Worm (Caenorhabditis elegans): ENCODE measurements around the gene Y55F3BR.2.
"Not testable (repeated sequence)": the region's sequence is repeated elsewhere in the genome, so short reads cannot be mapped to it uniquely, and the experiment has no call there.

Gene Y55F3BR.2

DNA sequence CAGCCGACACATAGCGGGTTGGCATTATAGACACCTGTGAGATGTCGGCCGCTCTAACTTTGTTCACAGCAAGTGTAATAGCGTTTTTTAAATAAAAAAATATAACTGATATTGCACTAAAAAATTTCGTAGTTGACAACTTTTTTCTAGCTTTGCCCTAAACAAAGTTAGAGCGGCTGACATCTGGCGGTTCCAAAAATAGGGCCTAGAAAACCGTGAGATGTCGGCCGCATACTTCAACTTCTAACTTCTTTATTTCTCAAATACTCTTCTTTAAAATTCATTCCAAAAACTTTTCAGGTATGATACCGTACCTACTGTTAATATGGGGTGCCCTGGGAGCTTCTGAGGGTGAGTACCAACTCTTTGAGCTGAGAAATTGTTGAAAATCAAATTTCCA lies at the start of gene Y55F3BR.2:
Y55F3BR.2 (plus strand) TSS at position 301 of the 400 bp plus-strand sequence.
- TF ChIP-seq ztf-7 (tag; optimal IDR thresholded peaks at IDR 0.05) (no peak), nhr-28 (tag; optimal IDR thresholded peaks at IDR 0.05) (no peak), madf-5 (GFP tag; IDR thresholded peaks at IDR 0.05) (no peak), F49E8.2 (tag; optimal IDR thresholded peaks at IDR 0.05; ENCODE audit: borderline replicate concordance) (no peak), set-16 (GFP tag; IDR thresholded peaks at IDR 0.05) (no peak), F37D6.2 (tag; optimal IDR thresholded peaks at IDR 0.05) (no peak), unc-62 (GFP tag; optimal IDR thresholded peaks at IDR 0.05 in 1 of 2) (no peak), unc-62 (tag; optimal IDR thresholded peaks at IDR 0.05) (no peak), ctbp-1 (GFP tag; IDR thresholded peaks at IDR 0.05) (no peak)

DNA sequence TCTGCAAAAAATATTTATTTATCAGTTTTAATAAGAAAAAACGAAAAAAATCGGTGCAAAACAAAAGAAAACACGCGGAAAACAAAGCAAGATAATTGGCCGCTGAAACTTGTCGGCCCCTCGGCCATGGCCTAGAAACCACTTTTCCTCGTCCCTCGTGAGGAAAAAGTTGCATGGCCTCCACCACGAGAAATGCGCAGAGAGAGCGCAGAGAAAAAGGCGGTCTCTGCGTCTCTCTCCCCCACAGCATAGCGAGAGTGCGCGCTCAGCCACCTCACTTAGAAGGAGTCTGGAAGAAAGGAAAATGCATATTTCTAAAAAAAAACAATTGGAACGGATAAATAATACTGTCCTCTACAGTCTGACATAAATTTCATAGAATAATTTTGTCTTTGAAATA lies 45.4 kb upstream of the Y55F3BR.2 start:
- TF ChIP-seq pha-4 (GFP tag; IDR thresholded peaks at IDR 0.05) = peak; percentile 37; the same call in 1 of the 2 replicates
- not testable (repeated sequence) for TF ChIP-seq pha-4 (tag; optimal IDR thresholded peaks at IDR 0.05)
- TF ChIP-seq egl-43 (GFP tag; IDR thresholded peaks at IDR 0.05) = peak; percentile 63
- TF ChIP-seq mes-2 (tag; optimal IDR thresholded peaks at IDR 0.05; ENCODE audit: poor library complexity, severe bottlenecking) = peak; percentile 84
- TF ChIP-seq unc-130 (GFP tag; optimal IDR thresholded peaks at IDR 0.05) = peak; percentile 0
- peak; percentile 88 for TF ChIP-seq lin-38 (GFP tag; IDR thresholded peaks at IDR 0.05)
- 0 out of 2 replicates have a peak, but pooled peaks have one; percentile 42 for TF ChIP-seq mdt-29 (GFP tag; IDR thresholded peaks at IDR 0.05)
- peak; percentile 42; the same call in 1 of the 2 replicates for TF ChIP-seq vab-7 (GFP tag; IDR thresholded peaks at IDR 0.05)
- TF ChIP-seq hmg-1.1 (GFP tag; IDR thresholded peaks at IDR 0.05) = peak; percentile 85
- TF ChIP-seq T26A8.4 (GFP tag; IDR thresholded peaks at IDR 0.05) = peak; percentile 64; the same call in 1 of the 2 replicates
- peak; percentile 3 for TF ChIP-seq rbr-2 (tag; optimal IDR thresholded peaks at IDR 0.05)
- TF ChIP-seq dmd-6 (GFP tag; IDR thresholded peaks at IDR 0.05) = peak; percentile 61
- TF ChIP-seq arid-1 (GFP tag; conservative IDR thresholded peaks at IDR 0.05) = peak; percentile 58; the same call in 1 of the 2 replicates
- peak; percentile 76 for TF ChIP-seq set-16 (GFP tag; IDR thresholded peaks at IDR 0.05)
- 0 out of 2 replicates have a peak, but pooled peaks have one; percentile 15 for TF ChIP-seq ceh-20 (GFP tag; IDR thresholded peaks at IDR 0.05)
- peak; percentile 32; the same call in 1 of the 2 replicates for TF ChIP-seq Y48G9A.11 (GFP tag; IDR thresholded peaks at IDR 0.05)
- peak; percentile 8 for TF ChIP-seq hlh-11 (tag; optimal IDR thresholded peaks at IDR 0.05)
- 0 out of 2 replicates have a peak, but pooled peaks have one; percentile 40 for TF ChIP-seq madf-9 (GFP tag; conservative IDR thresholded peaks at IDR 0.05)

DNA sequence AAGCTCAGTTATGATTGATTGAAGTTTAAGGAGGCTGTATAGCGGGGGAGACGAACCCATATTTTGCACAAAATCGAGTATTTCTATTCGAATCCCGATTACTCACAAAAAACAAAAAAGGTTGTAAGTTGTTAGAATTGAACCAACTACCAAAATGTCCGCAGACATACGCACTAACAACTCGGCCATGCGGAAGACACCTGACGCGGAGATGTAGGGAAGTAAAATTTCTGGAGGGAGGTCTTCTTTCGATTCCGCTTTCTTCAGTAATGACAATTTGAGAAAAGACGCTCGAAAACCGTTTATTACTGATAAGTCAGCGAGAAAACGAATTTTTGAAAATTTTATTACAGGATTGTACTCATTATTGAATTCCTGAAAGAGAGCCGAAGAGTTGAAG lies 40.9 kb upstream of the Y55F3BR.2 start:
- TF ChIP-seq Y48G9A.11 (GFP tag; IDR thresholded peaks at IDR 0.05) (no peak), pha-4 (GFP tag; IDR thresholded peaks at IDR 0.05) (no peak), pha-4 (tag; optimal IDR thresholded peaks at IDR 0.05) (no peak), ZK546.5 (tag; optimal IDR thresholded peaks at IDR 0.05) (no peak), lin-39 (tag; optimal IDR thresholded peaks at IDR 0.05) (no peak)

DNA sequence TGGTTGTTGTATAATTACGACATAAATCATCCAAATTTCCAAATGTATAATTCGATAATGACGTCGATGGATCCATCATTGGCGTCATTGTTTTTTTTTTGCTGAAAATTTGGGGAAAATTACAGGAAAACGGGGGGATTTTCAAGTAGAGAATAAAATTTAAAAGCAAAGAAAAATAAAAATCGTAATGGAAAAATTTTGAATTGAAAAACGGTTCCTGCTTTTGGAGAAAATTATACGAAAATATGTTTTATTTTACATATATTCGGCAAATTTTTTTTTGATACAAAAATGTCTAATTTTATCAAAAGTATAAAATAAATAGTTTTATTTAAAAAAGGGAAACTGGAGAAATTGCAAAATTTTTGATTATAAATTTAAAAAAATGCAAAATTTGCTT lies 33.9 kb upstream of the Y55F3BR.2 start, which contains the start of gene zipt-15:
zipt-15 (minus strand) TSS at position 101 of the 400 bp plus-strand sequence.
- TF ChIP-seq hlh-30 (tag; optimal IDR thresholded peaks at IDR 0.05; ENCODE audit: insufficient read depth) = no peak
- TF ChIP-seq Y105C5A.15 (GFP tag; IDR thresholded peaks at IDR 0.05) = no peak
- TF ChIP-seq madf-9 (GFP tag; conservative IDR thresholded peaks at IDR 0.05) = no peak
- TF ChIP-seq dmd-9 (GFP tag; IDR thresholded peaks at IDR 0.05) = no peak
- TF ChIP-seq nhr-77 (tag; optimal IDR thresholded peaks at IDR 0.05) = no peak
- no peak for TF ChIP-seq sdz-12 (GFP tag; optimal IDR thresholded peaks at IDR 0.05)
- no peak for TF ChIP-seq set-16 (GFP tag; IDR thresholded peaks at IDR 0.05)

DNA sequence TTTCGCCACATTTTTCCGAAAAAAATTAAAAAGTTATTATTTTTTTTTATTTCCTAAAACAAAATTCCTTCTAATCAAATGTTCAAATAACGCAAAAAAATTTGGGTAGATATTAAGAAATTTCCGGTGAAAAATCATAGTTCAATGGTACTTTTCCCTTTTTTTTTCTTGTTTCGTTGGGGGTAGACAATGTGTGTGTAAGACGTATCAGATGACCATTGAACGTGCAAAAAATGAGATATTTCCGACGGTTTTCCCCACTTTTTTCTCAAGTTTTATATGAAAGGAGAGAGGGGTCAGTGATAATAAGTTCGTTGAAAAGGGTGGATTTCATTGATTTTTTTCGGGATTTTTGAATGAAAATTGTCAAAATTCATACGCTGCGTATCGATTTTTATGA lies 32.6 kb upstream of the Y55F3BR.2 start:
- TF ChIP-seq nhr-48 (tag; optimal IDR thresholded peaks at IDR 0.05) (no peak), lir-3 (tag; optimal IDR thresholded peaks at IDR 0.05) (no peak), skn-1 (tag; optimal IDR thresholded peaks at IDR 0.05) (no peak), hlh-30 (tag; optimal IDR thresholded peaks at IDR 0.05; ENCODE audit: insufficient read depth) (peak; percentile 41), spr-3 (GFP tag; optimal IDR thresholded peaks at IDR 0.05) (no peak), pqm-1 (tag; optimal IDR thresholded peaks at IDR 0.05) (no peak), ztf-11 (tag; optimal IDR thresholded peaks at IDR 0.05) (no peak), aha-1 (tag) (peak; percentile 67), nhr-11 (tag; optimal IDR thresholded peaks at IDR 0.05) (no peak), hmg-1.1 (GFP tag; IDR thresholded peaks at IDR 0.05) (no peak), tag-97 (GFP tag; IDR thresholded peaks at IDR 0.05) (no peak), hif-1 (tag; optimal IDR thresholded peaks at IDR 0.05) (peak in 1 of 2 experiments; percentile 76), pha-4 (GFP tag; IDR thresholded peaks at IDR 0.05) (no peak), pha-4 (tag; optimal IDR thresholded peaks at IDR 0.05) (no peak), zip-11 (GFP tag; IDR thresholded peaks at IDR 0.05) (no peak)

Measured in whole organism, L4 larva.